Fruit fly (Drosophila melanogaster) whole organism, embryonic: ENCODE measurements around the gene CG32299.

ENCODE experiments used
- BEAF-32 ChIP-seq: fragments of 200-800 bp; sonication (Bioruptor generic); optimal IDR thresholded peaks from 3 replicates; lab custom pipeline; 2017; ENCODE audit warnings: missing biosample characterization, missing genetic modification characterization, mild to moderate bottlenecking, moderate library complexity, missing genetic modification reagents
- BtbVII ChIP-seq: fragments of 200-800 bp; sonication (Bioruptor generic); optimal IDR thresholded peaks from 3 replicates; lab custom pipeline; 2017; ENCODE audit warnings: missing biosample characterization, mild to moderate bottlenecking, missing genetic modification characterization
- CG11456 ChIP-seq: fragments of 200-800 bp; sonication (Bioruptor generic); IDR thresholded peaks from 3 replicates; pipeline ENCODE4 v1.3.6; 2022; ENCODE audit warnings: missing biosample characterization, missing genetic modification characterization
- CG14710 ChIP-seq: fragments of 200-800 bp; sonication (Bioruptor generic); optimal IDR thresholded peaks from 3 replicates; lab custom pipeline; 2019; ENCODE audit warnings: missing biosample characterization, mild to moderate bottlenecking, missing genetic modification characterization, moderate library complexity
- CG15269 ChIP-seq: fragments of 200-800 bp; sonication (Bioruptor generic); optimal IDR thresholded peaks from 2 replicates; lab custom pipeline; 2018; ENCODE audit warnings: missing biosample characterization, mild to moderate bottlenecking, missing genetic modification characterization, moderate library complexity
- CG15479 ChIP-seq: fragments of 200-800 bp; sonication (Bioruptor generic); optimal IDR thresholded peaks from 3 replicates; lab custom pipeline; 2019; ENCODE audit warnings: missing biosample characterization, mild to moderate bottlenecking, missing genetic modification characterization, moderate library complexity
- CG16813 ChIP-seq: fragments of 200-800 bp; sonication (Bioruptor generic); IDR thresholded peaks from 3 replicates; pipeline ENCODE4 v1.3.6; 2022; ENCODE audit warnings: missing biosample characterization, missing genetic modification characterization; ENCODE audit not compliant: partially characterized antibody
- CG2116 ChIP-seq: fragments of 200-800 bp; sonication (Bioruptor generic); optimal IDR thresholded peaks from 3 replicates; lab custom pipeline; 2018; ENCODE audit warnings: missing biosample characterization, mild to moderate bottlenecking, missing genetic modification characterization
- CG2712 ChIP-seq: fragments of 200-800 bp; optimal IDR thresholded peaks from 3 replicates; lab custom pipeline; 2019; ENCODE audit warnings: missing biosample characterization, mild to moderate bottlenecking, missing genetic modification characterization, moderate library complexity
- CG30431 ChIP-seq: fragments of 200-800 bp; sonication (Bioruptor generic); optimal IDR thresholded peaks from 2 replicates; lab custom pipeline; 2017; ENCODE audit warnings: missing biosample characterization, missing genetic modification characterization
- CG3847 ChIP-seq: fragments of 200-800 bp; sonication (Bioruptor generic); IDR thresholded peaks from 2 replicates; pipeline ENCODE4 v1.3.6; 2022; ENCODE audit warnings: missing biosample characterization, missing genetic modification characterization
- CG4328 ChIP-seq: fragments of 200-800 bp; sonication (Bioruptor generic); optimal IDR thresholded peaks from 3 replicates; lab custom pipeline; 2017; ENCODE audit warnings: missing biosample characterization, missing genetic modification reagents, missing genetic modification characterization
- CG4617 ChIP-seq: fragments of 200-800 bp; sonication (Bioruptor generic); optimal IDR thresholded peaks from 3 replicates; lab custom pipeline; 2016; ENCODE audit warnings: missing biosample characterization, missing genetic modification characterization, borderline replicate concordance
- CG7357 ChIP-seq: fragments of 200-800 bp; sonication (Bioruptor generic); IDR thresholded peaks from 3 replicates; pipeline ENCODE4 v1.3.6; 2022; ENCODE audit warnings: missing biosample characterization, missing genetic modification characterization
- CG7556 ChIP-seq: fragments of 200-800 bp; sonication (Bioruptor generic); optimal IDR thresholded peaks from 2 replicates; lab custom pipeline; 2017; ENCODE audit warnings: missing biosample characterization, mild to moderate bottlenecking, missing genetic modification characterization
- CG7839 ChIP-seq: fragments of 200-800 bp; sonication (Bioruptor generic); optimal IDR thresholded peaks from 3 replicates; lab custom pipeline; 2018; ENCODE audit warnings: missing biosample characterization, mild to moderate bottlenecking, missing genetic modification characterization, moderate library complexity
- CG8089 ChIP-seq: fragments of 200-800 bp; sonication (Bioruptor generic); optimal IDR thresholded peaks from 3 replicates; lab custom pipeline; 2016; ENCODE audit warnings: missing biosample characterization, missing genetic modification characterization
- CG9727 ChIP-seq: fragments of 200-800 bp; sonication (Bioruptor generic); optimal IDR thresholded peaks from 3 replicates; lab custom pipeline; 2017; ENCODE audit warnings: missing biosample characterization, mild to moderate bottlenecking, missing genetic modification characterization
- Dip2 ChIP-seq: fragments of 200-800 bp; sonication (Bioruptor generic); IDR thresholded peaks from 2 replicates; pipeline ENCODE4 v1.3.6; 2022; ENCODE audit warnings: missing biosample characterization, missing genetic modification characterization
- E2f2 ChIP-seq: fragments of 200-800 bp; sonication (Bioruptor generic); IDR thresholded peaks from 2 replicates; pipeline ENCODE4 v1.3.6; 2022; ENCODE audit warnings: missing biosample characterization, missing genetic modification characterization
- Mad ChIP-seq: fragments of 200-800 bp; sonication (Bioruptor generic); optimal IDR thresholded peaks from 2 replicates; lab custom pipeline; 2016; ENCODE audit warnings: missing biosample characterization, missing genetic modification characterization
- Meics ChIP-seq: fragments of 200-800 bp; sonication (Bioruptor generic); optimal IDR thresholded peaks from 2 replicates; lab custom pipeline; 2017; ENCODE audit warnings: missing biosample characterization, mild to moderate bottlenecking, missing genetic modification characterization
- Myb ChIP-seq: fragments of 200-800 bp; sonication (Bioruptor generic); optimal IDR thresholded peaks from 2 replicates; lab custom pipeline; 2016; ENCODE audit warnings: missing biosample characterization, missing genetic modification characterization
- NK7.1 ChIP-seq: fragments of 200-800 bp; sonication (Bioruptor generic); optimal IDR thresholded peaks from 3 replicates; lab custom pipeline; 2016; ENCODE audit warnings: missing biosample characterization, missing genetic modification characterization
- Neu2 ChIP-seq: fragments of 200-800 bp; sonication (Bioruptor generic); optimal IDR thresholded peaks from 3 replicates; lab custom pipeline; 2016; ENCODE audit warnings: missing biosample characterization, missing genetic modification characterization, borderline replicate concordance
- Nf-YB ChIP-seq: fragments of 200-800 bp; sonication (Bioruptor generic); optimal IDR thresholded peaks from 3 replicates; lab custom pipeline; 2019; ENCODE audit warnings: missing biosample characterization, mild to moderate bottlenecking, missing genetic modification characterization, moderate library complexity
- Nf-YC ChIP-seq: fragments of 200-800 bp; optimal IDR thresholded peaks from 3 replicates; lab custom pipeline; 2019; ENCODE audit warnings: missing biosample characterization, mild to moderate bottlenecking, missing genetic modification characterization, moderate library complexity
- Spps ChIP-seq: fragments of 200-800 bp; sonication (Bioruptor generic); optimal IDR thresholded peaks from 2 replicates; lab custom pipeline; 2018; ENCODE audit warnings: missing biosample characterization, mild to moderate bottlenecking, missing genetic modification characterization
- Ssrp ChIP-seq: fragments of 200-800 bp; sonication (Bioruptor generic); optimal IDR thresholded peaks from 2 replicates; lab custom pipeline; 2018; ENCODE audit warnings: missing biosample characterization, mild to moderate bottlenecking, missing genetic modification characterization, moderate library complexity
- Stat92E ChIP-seq, 3 experiments: fragments of >200 bp in 2 of 3; fragments of 200-800 bp in 1 of 3; sonication (Bioruptor generic) in 1 of 3; optimal IDR thresholded peaks; 2 replicates each; lab custom pipeline; 2017 to 2019; ENCODE audit warnings: missing biosample characterization in 3 of 3, missing genetic modification characterization in 3 of 3, mild to moderate bottlenecking in 1 of 3, moderate library complexity in 1 of 3
- Trl ChIP-seq, 3 experiments: fragments of >200 bp in 2 of 3; fragments of 200-800 bp in 1 of 3; sonication (Bioruptor generic) in 1 of 3; optimal IDR thresholded peaks; 2 replicates in 1 of 3; 3 replicates in 2 of 3; lab custom pipeline; 2016 to 2017; ENCODE audit warnings: missing biosample characterization in 1 of 3, missing genetic modification characterization in 1 of 3
- ase ChIP-seq: fragments of 200-800 bp; sonication (Bioruptor generic); IDR thresholded peaks from 3 replicates; pipeline ENCODE4 v1.3.6; 2022; ENCODE audit warnings: missing biosample characterization, missing genetic modification characterization
- cas ChIP-seq: fragments of 200-800 bp; sonication (Bioruptor generic); IDR thresholded peaks from 2 replicates; pipeline ENCODE4 v1.3.6; 2022; ENCODE audit warnings: missing biosample characterization, missing genetic modification characterization
- chif ChIP-seq, 2 experiments: fragments of 200-800 bp; sonication (Bioruptor generic); optimal IDR thresholded peaks; 3 replicates each; lab custom pipeline; 2016; ENCODE audit warnings: missing biosample characterization in 2 of 2, missing genetic modification characterization in 2 of 2
- croc ChIP-seq: fragments of 200-800 bp; sonication (Bioruptor generic); conservative IDR thresholded peaks from 3 replicates; pipeline ENCODE4 v1.3.6; 2022; ENCODE audit warnings: missing biosample characterization, missing genetic modification characterization
- dm ChIP-seq: fragments of 200-800 bp; sonication (Bioruptor generic); optimal IDR thresholded peaks from 3 replicates; lab custom pipeline; 2016; ENCODE audit warnings: missing biosample characterization, missing genetic modification characterization
- emc ChIP-seq: fragments of 200-800 bp; sonication (Bioruptor generic); optimal IDR thresholded peaks from 2 replicates; lab custom pipeline; 2016; ENCODE audit warnings: missing biosample characterization, missing genetic modification characterization
- fd96Cb ChIP-seq: fragments of 200-800 bp; sonication (Bioruptor generic); optimal IDR thresholded peaks from 2 replicates; lab custom pipeline; 2018; ENCODE audit warnings: missing biosample characterization, mild to moderate bottlenecking, missing genetic modification characterization, moderate library complexity
- gro ChIP-seq: fragments of 200-800 bp; sonication (Bioruptor generic); optimal IDR thresholded peaks from 2 replicates; lab custom pipeline; 2016; ENCODE audit warnings: missing biosample characterization, missing genetic modification characterization
- knrl ChIP-seq: fragments of 200-800 bp; sonication (Bioruptor generic); IDR thresholded peaks from 3 replicates; pipeline ENCODE4 v1.3.6; 2022; ENCODE audit warnings: missing biosample characterization, missing genetic modification characterization; ENCODE audit not compliant: partially characterized antibody
- lab ChIP-seq: fragments of 200-800 bp; sonication (Bioruptor generic); optimal IDR thresholded peaks from 3 replicates; lab custom pipeline; 2017; ENCODE audit warnings: missing biosample characterization, missing genetic modification characterization, mild to moderate bottlenecking, moderate library complexity, missing genetic modification reagents
- nmo ChIP-seq: fragments of 200-800 bp; sonication (Bioruptor generic); optimal IDR thresholded peaks from 2 replicates; lab custom pipeline; 2018; ENCODE audit warnings: missing biosample characterization, mild to moderate bottlenecking, missing genetic modification characterization, moderate library complexity
- psq ChIP-seq: fragments of 200-800 bp; sonication (Bioruptor generic); optimal IDR thresholded peaks from 2 replicates; lab custom pipeline; 2017; ENCODE audit warnings: missing biosample characterization, missing genetic modification characterization
- salm ChIP-seq: fragments of 200-800 bp; sonication (Bioruptor generic); optimal IDR thresholded peaks from 2 replicates; lab custom pipeline; 2018; ENCODE audit warnings: missing biosample characterization, mild to moderate bottlenecking, missing genetic modification characterization
- sens-2 ChIP-seq: fragments of 200-800 bp; sonication (Bioruptor generic); IDR thresholded peaks from 2 replicates; pipeline ENCODE4 v1.3.6; 2022; ENCODE audit warnings: missing biosample characterization, missing genetic modification characterization
- slbo ChIP-seq: fragments of 200-800 bp; sonication (Bioruptor generic); IDR thresholded peaks from 2 replicates; pipeline ENCODE4 v1.3.6; 2022; ENCODE audit warnings: missing biosample characterization, missing genetic modification characterization
- tgo ChIP-seq: fragments of 200-800 bp; sonication (Bioruptor generic); IDR thresholded peaks from 3 replicates; pipeline ENCODE4 v1.3.6; 2022; ENCODE audit warnings: missing biosample characterization, missing genetic modification characterization
- vnd ChIP-seq: fragments of 200-800 bp; sonication (Bioruptor generic); IDR thresholded peaks from 3 replicates; pipeline ENCODE4 v1.3.6; 2022; ENCODE audit warnings: missing biosample characterization, missing genetic modification characterization; ENCODE audit not compliant: partially characterized antibody

CG32299 gene

dm6 chr3L:2417399-2418040 is 26.7 kb upstream of the CG32299 start (continued):
- TF ChIP-seq gro (GFP tag; lab: Kevin White, UChicago) (no peak), CG14710 (tag; lab: Kevin White, UChicago) (peak; percentile 71), Ssrp (peak; percentile 77), CG8089 (GFP tag; lab: Kevin White, UChicago) (no peak), Trl (optimal IDR thresholded peaks at IDR 0.05; lab: Kevin White, UChicago) (no peak), Trl (GFP tag; optimal IDR thresholded peaks at IDR 0.05; lab: Kevin White, UChicago) (no peak), CG16813 (GFP tag; lab: Robert Waterston, UW) (no peak), nmo (GFP tag; lab: Kevin White, UChicago) (peak; percentile 90), Spps (tag; lab: Kevin White, UChicago) (peak; percentile 16), croc (GFP tag; lab: Robert Waterston, UW) (peak; percentile 50; the same call in 2 of the 3 replicates), sens-2 (GFP tag; lab: Robert Waterston, UW) (no peak), ase (no peak; the same call in 2 of the 3 replicates), knrl (GFP tag; lab: Robert Waterston, UW) (no peak), fd96Cb (tag; lab: Kevin White, UChicago) (peak; percentile 74), CG11456 (GFP tag; lab: Robert Waterston, UW) (no peak), Myb (no peak), CG4617 (GFP tag; lab: Kevin White, UChicago) (peak; percentile 3), emc (GFP tag; lab: Kevin White, UChicago) (no peak), BEAF-32 (GFP tag; lab: Kevin White, UChicago) (no peak), CG7839 (tag; lab: Kevin White, UChicago) (peak; percentile 87), Nf-YB (GFP tag; lab: Kevin White, UChicago) (peak; percentile 64), NK7.1 (GFP tag; lab: Kevin White, UChicago) (no peak), CG2116 (GFP tag; lab: Kevin White, UChicago) (no peak), Meics (GFP tag; lab: Kevin White, UChicago) (peak; percentile 77), Dip2 (GFP tag; lab: Robert Waterston, UW) (no peak), lab (GFP tag; lab: Kevin White, UChicago) (peak; percentile 81), CG15479 (GFP tag; lab: Kevin White, UChicago) (no peak), cas (GFP tag; lab: Robert Waterston, UW) (no peak), chif (GFP tag; optimal IDR thresholded peaks at IDR 0.05; lab: Kevin White, UChicago) (peak in 1 of 2 experiments; percentile 15), psq (GFP tag; lab: Kevin White, UChicago) (peak; percentile 18), slbo (peak; percentile 55), CG15269 (tag; lab: Kevin White, UChicago) (peak; percentile 84), BtbVII (GFP tag; lab: Kevin White, UChicago) (peak; percentile 75), Nf-YC (tag; lab: Kevin White, UChicago) (peak; percentile 61), CG4328 (GFP tag; lab: Kevin White, UChicago) (peak; percentile 76), tgo (GFP tag; lab: Robert Waterston, UW) (peak; percentile 59; the same call in 2 of the 3 replicates), CG7357 (GFP tag; lab: Robert Waterston, UW) (peak; percentile 45; the same call in 1 of the 3 replicates), dm (GFP tag; lab: Kevin White, UChicago) (no peak), vnd (GFP tag; lab: Robert Waterston, UW) (no peak), Neu2 (GFP tag; lab: Kevin White, UChicago) (no peak), CG3847 (GFP tag; lab: Robert Waterston, UW) (peak; percentile 43; the same call in 1 of the 2 replicates), CG30431 (GFP tag; lab: Kevin White, UChicago) (peak; percentile 73), CG2712 (peak; percentile 81), Mad (GFP tag; lab: Kevin White, UChicago) (no peak), CG9727 (peak; percentile 85), Stat92E (GFP tag; optimal IDR thresholded peaks at IDR 0.05; lab: Kevin White, UChicago) (peak in 1 of 3 experiments; percentile 68), CG7556 (peak; percentile 87), salm (tag; lab: Kevin White, UChicago) (peak; percentile 57), E2f2 (GFP tag; lab: Robert Waterston, UW) (peak; percentile 43; the same call in 1 of the 2 replicates)
